Fruit fly (Drosophila melanogaster): Measurements from ENCODE around the gene CG31198.
A peak's percentile ranks its signal among the peaks of the same experiment; 100 is the strongest.

Gene CG31198

DNA sequence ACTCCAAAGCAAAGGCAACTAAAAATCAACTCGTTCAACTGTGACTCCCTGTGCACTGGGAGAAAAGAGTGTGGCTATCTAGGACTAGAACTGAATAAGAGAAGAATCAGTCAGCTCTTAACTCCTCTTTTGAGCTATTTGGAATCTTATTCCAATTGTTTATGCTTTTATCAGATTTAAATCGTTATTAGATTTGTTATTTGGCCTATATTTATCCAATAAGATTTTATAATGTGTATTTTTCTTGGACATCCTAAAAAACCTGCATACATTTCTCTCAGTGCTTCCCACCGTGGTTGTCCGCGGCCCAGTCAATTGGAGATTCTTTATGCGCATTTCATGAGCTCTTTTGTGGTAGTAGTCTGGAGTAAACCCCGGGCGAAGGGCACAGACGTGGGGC lies 27.3 kb downstream of the CG31198 start (continued):
- TF ChIP-seq CG12744 (GFP tag; optimal IDR thresholded peaks at IDR 0.05) = peak; percentile 19
- TF ChIP-seq cg (GFP tag; optimal IDR thresholded peaks at IDR 0.05) = no peak
- TF ChIP-seq gro (GFP tag; optimal IDR thresholded peaks at IDR 0.05) = peak; percentile 41
- no peak for TF ChIP-seq CG9876 (GFP tag; optimal IDR thresholded peaks at IDR 0.05)
- TF ChIP-seq CG7987 (GFP tag; optimal IDR thresholded peaks at IDR 0.05) = no peak
- TF ChIP-seq Sin3A (optimal IDR thresholded peaks at IDR 0.05) = no peak
- 0 out of 2 replicates have a peak, but pooled peaks have one; percentile 26 for TF ChIP-seq CG11696 (GFP tag; IDR thresholded peaks at IDR 0.05)
- peak; percentile 36 for TF ChIP-seq ATbp (GFP tag; optimal IDR thresholded peaks at IDR 0.05)
- TF ChIP-seq lab (GFP tag; optimal IDR thresholded peaks at IDR 0.05) = peak; percentile 65
- peak; percentile 19 for TF ChIP-seq CG8281 (tag; optimal IDR thresholded peaks at IDR 0.05)
- peak; percentile 75; the same call in 2 of the 3 replicates for TF ChIP-seq so (GFP tag; IDR thresholded peaks at IDR 0.05)
- TF ChIP-seq ci (GFP tag; IDR thresholded peaks at IDR 0.05) = no peak
- peak; percentile 32 for TF ChIP-seq Side (GFP tag; optimal IDR thresholded peaks at IDR 0.05)
- TF ChIP-seq jing (GFP tag; optimal IDR thresholded peaks at IDR 0.05) = no peak
- TF ChIP-seq Scr (GFP tag; IDR thresholded peaks at IDR 0.05; ENCODE audit: partially characterized antibody) = no peak
- peak; percentile 20 for TF ChIP-seq CG2202 (tag; optimal IDR thresholded peaks at IDR 0.05)
- TF ChIP-seq CG8290 (GFP tag; optimal IDR thresholded peaks at IDR 0.05) = peak; percentile 12
- no peak for TF ChIP-seq CG8290 (tag; optimal IDR thresholded peaks at IDR 0.05)
- peak; percentile 23 for TF ChIP-seq CG1647 (GFP tag; optimal IDR thresholded peaks at IDR 0.05)
- peak; percentile 66 for TF ChIP-seq CG6689 (GFP tag; IDR thresholded peaks at IDR 0.05)
- no peak for TF ChIP-seq Gsc (GFP tag; IDR thresholded peaks at IDR 0.05)
- peak; percentile 52; the same call in 1 of the 2 replicates for TF ChIP-seq CG9215 (GFP tag; IDR thresholded peaks at IDR 0.05)
- peak; percentile 83 for TF ChIP-seq Ptx1 (GFP tag; IDR thresholded peaks at IDR 0.05)
- TF ChIP-seq Atf6 (GFP tag; IDR thresholded peaks at IDR 0.05) = peak; percentile 82
- TF ChIP-seq Dip3 (GFP tag; optimal IDR thresholded peaks at IDR 0.05) = peak; percentile 55
- no peak for TF ChIP-seq prd (optimal IDR thresholded peaks at IDR 0.05)
- TF ChIP-seq prd (GFP tag; IDR thresholded peaks at IDR 0.05) = peak; percentile 79
- no peak for TF ChIP-seq dati (GFP tag; IDR thresholded peaks at IDR 0.05)
- TF ChIP-seq dmrt99B (tag; optimal IDR thresholded peaks at IDR 0.05) = peak; percentile 77
- no peak for TF ChIP-seq yki (optimal IDR thresholded peaks at IDR 0.05)
- peak; percentile 61 for TF ChIP-seq Chrac-16 (GFP tag; optimal IDR thresholded peaks at IDR 0.05)
- peak; percentile 18 for TF ChIP-seq CG15011 (GFP tag; optimal IDR thresholded peaks at IDR 0.05)
- no peak for TF ChIP-seq CG11560 (tag; IDR thresholded peaks at IDR 0.05)
- TF ChIP-seq mirr (GFP tag; optimal IDR thresholded peaks at IDR 0.05) = no peak
- no peak for TF ChIP-seq Stat92E (GFP tag; optimal IDR thresholded peaks at IDR 0.05)
- TF ChIP-seq HHEX (GFP tag; optimal IDR thresholded peaks at IDR 0.05) = peak; percentile 59
- TF ChIP-seq Deaf1 (tag; optimal IDR thresholded peaks at IDR 0.05) = peak; percentile 45
- TF ChIP-seq Sry-β (GFP tag; optimal IDR thresholded peaks at IDR 0.05) = no peak
- no peak for TF ChIP-seq dimm (GFP tag; IDR thresholded peaks at IDR 0.05)
- TF ChIP-seq CG13624 (GFP tag; optimal IDR thresholded peaks at IDR 0.05) = peak; percentile 70
- TF ChIP-seq pan (optimal IDR thresholded peaks at IDR 0.05) = no peak
- TF ChIP-seq pan (GFP tag; optimal IDR thresholded peaks at IDR 0.05 in 1 of 2, IDR thresholded peaks at IDR 0.05 in 1 of 2) = peak in 1 of 2 experiments; percentile 65
- TF ChIP-seq CG3847 (GFP tag; IDR thresholded peaks at IDR 0.05) = peak; percentile 36; the same call in 1 of the 2 replicates
- TF ChIP-seq btn (GFP tag; optimal IDR thresholded peaks at IDR 0.05) = no peak
- TF ChIP-seq zfh1 (GFP tag; IDR thresholded peaks at IDR 0.05) = peak; percentile 61; the same call in 1 of the 3 replicates
- peak; percentile 51 for TF ChIP-seq Fer3 (tag; optimal IDR thresholded peaks at IDR 0.05)
- peak; percentile 13; the same call in 1 of the 3 replicates for TF ChIP-seq Optix (GFP tag; IDR thresholded peaks at IDR 0.05)
- TF ChIP-seq cad (GFP tag; optimal IDR thresholded peaks at IDR 0.05) = no peak
- TF ChIP-seq CG7963 (GFP tag; IDR thresholded peaks at IDR 0.05; ENCODE audit: partially characterized antibody) = no peak
- no peak for TF ChIP-seq ash1 (GFP tag; optimal IDR thresholded peaks at IDR 0.05)
- peak; percentile 27; the same call in 1 of the 2 replicates for TF ChIP-seq CG4730 (GFP tag; IDR thresholded peaks at IDR 0.05)
- peak; percentile 74 for TF ChIP-seq esg (GFP tag; conservative IDR thresholded peaks at IDR 0.05)
- TF ChIP-seq stwl (tag; optimal IDR thresholded peaks at IDR 0.05) = no peak

Measured in whole organism, embryonic.